Worm (Caenorhabditis elegans) whole organism, L1 larva: ENCODE measurements around the gene mrpl-37.

ENCODE experiments used
- C16A3.4 ChIP-seq: fragments of 150-350 bp; optimal IDR thresholded peaks from 2 replicates; lab custom pipeline; 2014; ENCODE audit warnings: missing biosample characterization, missing genetic modification characterization
- C34B4.2 ChIP-seq: sonication (generic microtip); optimal IDR thresholded peaks from 2 replicates; lab custom pipeline; 2017; ENCODE audit warnings: mild to moderate bottlenecking, missing genetic modification characterization, missing compliant biosample characterization
- F16B12.6 ChIP-seq: fragments of 150-350 bp; optimal IDR thresholded peaks from 2 replicates; lab custom pipeline; 2014; ENCODE audit warnings: missing biosample characterization, missing genetic modification characterization
- Y116A8C.19 ChIP-seq: sonication (generic microtip); optimal IDR thresholded peaks from 2 replicates; lab custom pipeline; 2016; ENCODE audit warnings: missing compliant biosample characterization, missing genetic modification characterization, borderline replicate concordance
- ceh-63 ChIP-seq: fragments of 200-800 bp; sonication (Bioruptor generic); optimal IDR thresholded peaks from 2 replicates; lab custom pipeline; 2018; ENCODE audit warnings: mild to moderate bottlenecking, missing genetic modification characterization, missing compliant biosample characterization
- dpl-1 ChIP-seq, 3 experiments: fragments of 150-350 bp in 2 of 3; sonication (generic microtip) in 1 of 3; optimal IDR thresholded peaks; 2 replicates each; lab custom pipeline; 2014 to 2017; ENCODE audit warnings: missing biosample characterization in 3 of 3, missing genetic modification characterization in 3 of 3, missing genetic modification reagents in 3 of 3
- dsc-1 ChIP-seq: sonication (generic microtip); optimal IDR thresholded peaks from 2 replicates; lab custom pipeline; 2016; ENCODE audit warnings: mild to moderate bottlenecking, missing genetic modification characterization, missing compliant biosample characterization
- egl-27 ChIP-seq, 2 experiments: fragments of 150-350 bp in 1 of 2; sonication (generic microtip); optimal IDR thresholded peaks; 3 replicates each; lab custom pipeline; 2017 to 2018; ENCODE audit warnings: missing biosample characterization in 2 of 2, missing genetic modification characterization in 2 of 2, missing genetic modification reagents in 2 of 2
- ets-5 ChIP-seq: fragments of 200-800 bp; sonication (Bioruptor generic); IDR thresholded peaks from 2 replicates; pipeline ENCODE4 v1.3.6; 2022; ENCODE audit warnings: missing genetic modification characterization, missing compliant biosample characterization
- fkh-4 ChIP-seq: sonication (generic microtip); optimal IDR thresholded peaks from 2 replicates; lab custom pipeline; 2016; ENCODE audit warnings: missing compliant biosample characterization, missing genetic modification characterization, borderline replicate concordance
- fkh-8 ChIP-seq: sonication (generic microtip); optimal IDR thresholded peaks from 2 replicates; lab custom pipeline; 2016; ENCODE audit warnings: mild to moderate bottlenecking, missing genetic modification characterization, missing compliant biosample characterization
- fos-1 ChIP-seq: fragments of 150-350 bp; optimal IDR thresholded peaks from 2 replicates; lab custom pipeline; 2014; ENCODE audit warnings: missing biosample characterization, missing genetic modification characterization
- hlh-4 ChIP-seq: sonication (generic microtip); optimal IDR thresholded peaks from 2 replicates; lab custom pipeline; 2016; ENCODE audit warnings: mild to moderate bottlenecking, missing genetic modification characterization, missing compliant biosample characterization
- isw-1 ChIP-seq: fragments of 200-800 bp; sonication (Bioruptor generic); IDR thresholded peaks from 2 replicates; pipeline ENCODE4 v1.3.6; 2022; ENCODE audit warnings: missing genetic modification characterization, missing compliant biosample characterization
- jun-1 ChIP-seq: fragments of 150-350 bp; optimal IDR thresholded peaks from 2 replicates; lab custom pipeline; 2014; ENCODE audit warnings: missing biosample characterization, missing genetic modification reagents, missing genetic modification characterization
- lin-13 ChIP-seq: fragments of 150-350 bp; optimal IDR thresholded peaks from 2 replicates; lab custom pipeline; 2014; ENCODE audit warnings: missing biosample characterization, missing genetic modification reagents, missing genetic modification characterization
- lin-14 ChIP-seq: fragments of 200-800 bp; sonication (Bioruptor generic); optimal IDR thresholded peaks from 2 replicates; lab custom pipeline; 2018; ENCODE audit warnings: mild to moderate bottlenecking, missing genetic modification characterization, moderate library complexity, missing compliant biosample characterization
- lsy-2 ChIP-seq, 2 experiments: fragments of 150-350 bp; optimal IDR thresholded peaks; 2 replicates each; lab custom pipeline; 2014; ENCODE audit warnings: missing biosample characterization in 2 of 2, missing genetic modification characterization in 2 of 2
- mdl-1 ChIP-seq, 2 experiments: fragments of 150-350 bp; optimal IDR thresholded peaks; 2 replicates each; lab custom pipeline; 2014 to 2017; ENCODE audit warnings: missing biosample characterization in 2 of 2, missing genetic modification characterization in 2 of 2, inconsistent platforms in 1 of 2
- nhr-11 ChIP-seq: fragments of 150-350 bp; optimal IDR thresholded peaks from 2 replicates; lab custom pipeline; 2014; ENCODE audit warnings: missing biosample characterization, missing genetic modification characterization
- nhr-12 ChIP-seq: sonication (generic microtip); optimal IDR thresholded peaks from 2 replicates; lab custom pipeline; 2017; ENCODE audit warnings: missing biosample characterization, missing genetic modification characterization
- nhr-20 ChIP-seq: sonication (generic microtip); optimal IDR thresholded peaks from 2 replicates; lab custom pipeline; 2016; ENCODE audit warnings: mild to moderate bottlenecking, missing genetic modification characterization, missing compliant biosample characterization
- nhr-71 ChIP-seq: sonication (generic microtip); optimal IDR thresholded peaks from 2 replicates; lab custom pipeline; 2016; ENCODE audit warnings: mild to moderate bottlenecking, missing genetic modification characterization, moderate library complexity, missing compliant biosample characterization
- nhr-84 ChIP-seq: sonication (generic microtip); optimal IDR thresholded peaks from 2 replicates; lab custom pipeline; 2017; ENCODE audit warnings: missing biosample characterization, missing genetic modification characterization
- nhr-85 ChIP-seq: sonication (generic microtip); peaks from one replicate; lab custom pipeline; 2016; ENCODE audit warnings: missing genetic modification characterization, inconsistent platforms, missing compliant biosample characterization
- nhr-90 ChIP-seq: sonication (generic microtip); optimal IDR thresholded peaks from 2 replicates; lab custom pipeline; 2016; ENCODE audit warnings: mild to moderate bottlenecking, missing genetic modification characterization, missing compliant biosample characterization; ENCODE audit not compliant: poor library complexity
- pqm-1 ChIP-seq: sonication (generic microtip); optimal IDR thresholded peaks from 3 replicates; lab custom pipeline; 2017; ENCODE audit warnings: missing biosample characterization, missing genetic modification characterization
- rnt-1 ChIP-seq: sonication (generic microtip); optimal IDR thresholded peaks from 2 replicates; lab custom pipeline; 2016; ENCODE audit warnings: mild to moderate bottlenecking, missing genetic modification characterization, moderate library complexity, missing compliant biosample characterization
- skn-1 ChIP-seq: fragments of 150-350 bp; optimal IDR thresholded peaks from 2 replicates; lab custom pipeline; 2014; ENCODE audit warnings: missing biosample characterization, missing genetic modification characterization
- snpc-4 ChIP-seq: fragments of 150-350 bp; optimal IDR thresholded peaks from 2 replicates; lab custom pipeline; 2014; ENCODE audit warnings: missing biosample characterization, missing genetic modification characterization
- snu-23 ChIP-seq: sonication (generic microtip); optimal IDR thresholded peaks from 2 replicates; lab custom pipeline; 2016; ENCODE audit warnings: missing genetic modification characterization, missing compliant biosample characterization
- sox-4 ChIP-seq: sonication (generic microtip); optimal IDR thresholded peaks from 2 replicates; lab custom pipeline; 2016; ENCODE audit warnings: missing genetic modification characterization, missing compliant biosample characterization
- sup-37 ChIP-seq: fragments of 200-800 bp; sonication (Bioruptor generic); optimal IDR thresholded peaks from 2 replicates; lab custom pipeline; 2018; ENCODE audit warnings: mild to moderate bottlenecking, missing genetic modification characterization, missing compliant biosample characterization
- swsn-7 ChIP-seq: sonication (generic microtip); optimal IDR thresholded peaks from 2 replicates; lab custom pipeline; 2016; ENCODE audit warnings: missing genetic modification characterization, missing compliant biosample characterization
- tbx-2 ChIP-seq: sonication (generic microtip); optimal IDR thresholded peaks from 2 replicates; lab custom pipeline; 2016; ENCODE audit warnings: missing genetic modification characterization, missing compliant biosample characterization
- tlp-1 ChIP-seq: fragments of 150-350 bp; optimal IDR thresholded peaks from 2 replicates; lab custom pipeline; 2014; ENCODE audit warnings: missing biosample characterization, missing genetic modification characterization
- unc-30 ChIP-seq: sonication (generic microtip); optimal IDR thresholded peaks from 2 replicates; lab custom pipeline; 2017; ENCODE audit warnings: missing biosample characterization, missing genetic modification characterization
- unc-86 ChIP-seq: sonication (generic microtip); optimal IDR thresholded peaks from 2 replicates; lab custom pipeline; 2016; ENCODE audit warnings: missing genetic modification characterization, missing compliant biosample characterization
- xbp-1 ChIP-seq: sonication (generic microtip); optimal IDR thresholded peaks from 2 replicates; lab custom pipeline; 2016; ENCODE audit warnings: missing genetic modification characterization, missing compliant biosample characterization
- zag-1 ChIP-seq: fragments of 150-350 bp; optimal IDR thresholded peaks from 2 replicates; lab custom pipeline; 2014; ENCODE audit warnings: missing biosample characterization, missing genetic modification characterization

The mrpl-37 gene

DNA sequence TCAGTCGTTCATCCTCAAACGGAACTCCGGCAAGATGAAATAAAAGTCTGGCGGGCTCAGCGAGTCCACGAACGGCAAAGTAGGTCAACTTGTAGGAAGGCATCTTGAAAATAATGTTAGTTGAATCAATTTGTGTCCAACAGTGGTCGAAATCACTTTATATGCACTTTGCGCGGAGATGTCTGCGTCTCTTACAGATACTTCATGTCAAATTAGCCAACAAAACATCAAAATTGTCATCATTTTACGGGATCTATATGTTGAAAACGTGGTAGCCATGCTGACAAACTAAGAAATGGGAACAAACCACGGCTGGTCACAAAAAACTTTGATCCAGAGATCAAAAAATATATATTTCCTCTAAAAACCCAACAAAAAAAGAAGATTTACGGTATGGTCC is 42.9 kb upstream of the mrpl-37 start, which contains the start of gene gst-12:
Gene gst-12, minus strand, starts transcription at position 254 of the 400 bp plus-strand sequence.
- TF ChIP-seq C16A3.4 (tag; lab: Kevin White, UChicago) (no peak), nhr-11 (tag; lab: Kevin White, UChicago) (no peak), C34B4.2 (no peak), unc-86 (tag; lab: Kevin White, UChicago) (no peak), hlh-4 (tag; lab: Kevin White, UChicago) (no peak), nhr-71 (tag; lab: Kevin White, UChicago) (peak; percentile 29), jun-1 (tag; lab: Kevin White, UChicago) (no peak), nhr-20 (tag; lab: Kevin White, UChicago) (peak; percentile 71), nhr-85 (tag; lab: Kevin White, UChicago) (peak; percentile 77), tbx-2 (tag; lab: Kevin White, UChicago) (no peak), snu-23 (GFP tag; lab: Kevin White, UChicago) (peak; percentile 4), dsc-1 (tag; lab: Kevin White, UChicago) (no peak), zag-1 (tag; lab: Kevin White, UChicago) (no peak), nhr-84 (no peak), Y116A8C.19 (tag; lab: Kevin White, UChicago) (no peak), skn-1 (peak; percentile 86), snpc-4 (no peak), lin-14 (peak; percentile 50), fos-1 (no peak), ets-5 (GFP tag; lab: Robert Waterston, UW) (no peak), fkh-8 (tag; lab: Kevin White, UChicago) (peak; percentile 2), tlp-1 (tag; lab: Kevin White, UChicago) (no peak), swsn-7 (tag; lab: Kevin White, UChicago) (no peak)
- TF ChIP-seq, all 84 proteins: peak for 7

DNA sequence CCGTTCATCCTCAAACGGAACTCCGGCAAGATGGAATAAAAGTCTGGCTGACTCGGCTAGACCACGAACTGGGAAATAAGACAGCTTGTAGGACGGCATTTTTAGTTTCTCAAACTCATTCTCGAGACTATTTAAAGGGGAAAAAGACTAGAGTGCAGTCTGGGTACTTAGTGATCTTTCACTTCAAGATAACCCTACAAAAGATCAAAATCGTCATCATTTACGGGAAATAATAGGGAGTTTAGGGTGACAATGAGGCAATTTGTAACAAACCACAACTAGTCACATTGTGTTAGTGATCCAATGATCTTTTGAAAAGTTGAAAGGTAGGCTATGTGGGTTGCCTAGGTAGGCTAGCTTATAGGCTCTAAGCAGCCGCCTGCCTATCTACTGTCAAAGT is 41.1 kb upstream of the mrpl-37 start, which contains the start of gene gst-14:
Gene gst-14, minus strand, starts transcription at position 101 of the 400 bp plus-strand sequence.
- TF ChIP-seq lsy-2 (tag; optimal IDR thresholded peaks at IDR 0.05; lab: Kevin White, UChicago): no peak
- TF ChIP-seq nhr-20 (tag; lab: Kevin White, UChicago): peak; percentile 72
- no peak for TF ChIP-seq fkh-4 (tag; lab: Kevin White, UChicago)
- peak; percentile 12 for TF ChIP-seq nhr-71 (tag; lab: Kevin White, UChicago)
- TF ChIP-seq Y116A8C.19 (tag; lab: Kevin White, UChicago): no peak
- no peak for TF ChIP-seq sup-37

DNA sequence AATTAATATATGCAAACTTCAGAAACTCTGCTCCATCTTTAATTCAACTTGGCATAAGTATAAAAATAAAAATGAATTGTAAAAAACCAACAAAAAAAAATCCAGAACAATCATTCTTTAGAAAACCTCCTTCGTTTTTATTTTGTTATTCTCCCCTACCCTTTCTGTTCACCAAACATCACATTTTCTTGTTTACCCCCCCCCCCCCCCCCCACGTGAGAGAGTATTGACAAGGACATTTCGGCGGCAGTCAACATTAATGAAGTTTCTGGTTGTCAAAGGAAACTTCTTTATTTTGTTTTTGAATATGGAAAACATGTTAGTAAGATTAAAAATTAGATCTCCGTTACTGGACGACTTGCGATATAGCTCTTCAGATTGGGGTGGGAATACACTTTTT is 39.6 kb upstream of the mrpl-37 start:
- TF ChIP-seq Y116A8C.19 (tag; lab: Kevin White, UChicago) (no peak), isw-1 (GFP tag; lab: Robert Waterston, UW) (no peak), sox-4 (no peak), ceh-63 (GFP tag; lab: Kevin White, UChicago) (no peak), lin-14 (peak; percentile 70), egl-27 (tag; optimal IDR thresholded peaks at IDR 0.05; lab: Kevin White, UChicago) (no peak), dpl-1 (GFP tag; optimal IDR thresholded peaks at IDR 0.05; lab: Kevin White, UChicago) (no peak), lin-13 (no peak), unc-30 (no peak), pqm-1 (no peak), nhr-12 (tag; lab: Kevin White, UChicago) (no peak), F16B12.6 (tag; lab: Kevin White, UChicago) (no peak), nhr-90 (no peak), fkh-8 (tag; lab: Kevin White, UChicago) (peak; percentile 4), xbp-1 (no peak), mdl-1 (tag; optimal IDR thresholded peaks at IDR 0.05; lab: Kevin White, UChicago) (no peak), nhr-85 (tag; lab: Kevin White, UChicago) (peak; percentile 84), rnt-1 (tag; lab: Kevin White, UChicago) (no peak), nhr-71 (tag; lab: Kevin White, UChicago) (peak; percentile 20), nhr-20 (tag; lab: Kevin White, UChicago) (peak; percentile 13), swsn-7 (tag; lab: Kevin White, UChicago) (no peak), dsc-1 (tag; lab: Kevin White, UChicago) (no peak)
